Worm (Caenorhabditis elegans): ENCODE measurements around the gene str-61.

DNA sequence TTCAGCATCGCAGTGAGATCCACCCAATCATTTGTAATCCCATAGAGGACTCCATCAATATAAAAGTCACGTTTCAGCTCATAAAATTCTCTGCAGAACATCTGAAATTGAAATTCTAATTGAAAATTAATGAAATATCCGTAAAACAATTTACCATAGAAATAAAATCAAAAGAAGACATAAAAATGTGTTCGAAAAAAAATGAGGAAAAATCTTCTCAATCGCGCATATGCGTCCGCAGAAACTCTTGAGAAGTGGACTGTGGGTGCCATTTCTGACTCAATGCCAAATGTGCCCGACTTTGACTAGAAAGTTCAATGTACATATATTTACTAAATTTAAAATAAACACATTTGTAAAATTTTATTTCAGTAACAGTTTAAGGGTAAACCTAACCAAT, 2.6 kb downstream of the str-61 start, which contains the start of gene F14F8.9:
- TF ChIP-seq ceh-6 (GFP tag; optimal IDR thresholded peaks at IDR 0.05) (no peak), pha-4 (tag; optimal IDR thresholded peaks at IDR 0.05) (no peak), ceh-9 (tag; optimal IDR thresholded peaks at IDR 0.05) (no peak), hlh-8 (tag; optimal IDR thresholded peaks at IDR 0.05) (no peak), ets-4 (tag; optimal IDR thresholded peaks at IDR 0.05) (no peak), lim-6 (tag; optimal IDR thresholded peaks at IDR 0.05) (no peak)
